Worm (Caenorhabditis elegans): ENCODE measurements around the gene C52E2.5.

ce11 chrII:1808217-1808616 is 34.5 kb downstream of the C52E2.5 start, which contains the start of gene C08F1.8:
- no peak for TF ChIP-seq flt-1 (GFP tag; IDR thresholded peaks at IDR 0.05)
- no peak for TF ChIP-seq ztf-29 (GFP tag; IDR thresholded peaks at IDR 0.05)
- no peak for TF ChIP-seq cog-1 (tag; optimal IDR thresholded peaks at IDR 0.05)
- TF ChIP-seq ref-1 (GFP tag; conservative IDR thresholded peaks at IDR 0.05): no peak
- TF ChIP-seq med-1 (GFP tag; optimal IDR thresholded peaks at IDR 0.05; ENCODE audit: insufficient read depth): no peak
